Fruit fly (Drosophila melanogaster): Measurements from ENCODE around the gene CG3703.

dm6 chrX:932166-932565 is 13.4 kb downstream of the CG3703 start, which contains the start of the genes CG32815 and CG3706:
- TF ChIP-seq GATAd (GFP tag; optimal IDR thresholded peaks at IDR 0.05) (no peak), Hr83 (GFP tag; optimal IDR thresholded peaks at IDR 0.05; ENCODE audit: poor library complexity, severe bottlenecking) (no peak), psq (GFP tag; optimal IDR thresholded peaks at IDR 0.05) (no peak), Rel (GFP tag; optimal IDR thresholded peaks at IDR 0.05) (no peak), Rel (tag; optimal IDR thresholded peaks at IDR 0.05) (no peak), tai (GFP tag; optimal IDR thresholded peaks at IDR 0.05) (no peak), HLH106 (tag; optimal IDR thresholded peaks at IDR 0.05) (no peak), h (GFP tag; optimal IDR thresholded peaks at IDR 0.05) (no peak), usp (GFP tag; optimal IDR thresholded peaks at IDR 0.05) (no peak), Myc (optimal IDR thresholded peaks at IDR 0.05) (no peak)

All from whole organism, wandering third instar larva.